Fruit fly (Drosophila melanogaster) Kc167 (cell line): Measurements from ENCODE around the gene Hexim.

ENCODE experiments used
- Sin3A ChIP-seq: fragments of >200 bp; optimal IDR thresholded peaks from 2 replicates; lab custom pipeline; 2018; ENCODE audit warnings: missing external identifiers
- h ChIP-seq: fragments of >200 bp; optimal IDR thresholded peaks from 3 replicates; lab custom pipeline; 2018; ENCODE audit warnings: missing external identifiers
- psq ChIP-seq: fragments of >200 bp; optimal IDR thresholded peaks from 2 replicates; lab custom pipeline; 2017; ENCODE audit warnings: missing external identifiers
- ttk ChIP-seq: sonication (Bioruptor generic); optimal IDR thresholded peaks from 2 replicates; lab custom pipeline; 2017; ENCODE audit warnings: missing external identifiers

DNA sequence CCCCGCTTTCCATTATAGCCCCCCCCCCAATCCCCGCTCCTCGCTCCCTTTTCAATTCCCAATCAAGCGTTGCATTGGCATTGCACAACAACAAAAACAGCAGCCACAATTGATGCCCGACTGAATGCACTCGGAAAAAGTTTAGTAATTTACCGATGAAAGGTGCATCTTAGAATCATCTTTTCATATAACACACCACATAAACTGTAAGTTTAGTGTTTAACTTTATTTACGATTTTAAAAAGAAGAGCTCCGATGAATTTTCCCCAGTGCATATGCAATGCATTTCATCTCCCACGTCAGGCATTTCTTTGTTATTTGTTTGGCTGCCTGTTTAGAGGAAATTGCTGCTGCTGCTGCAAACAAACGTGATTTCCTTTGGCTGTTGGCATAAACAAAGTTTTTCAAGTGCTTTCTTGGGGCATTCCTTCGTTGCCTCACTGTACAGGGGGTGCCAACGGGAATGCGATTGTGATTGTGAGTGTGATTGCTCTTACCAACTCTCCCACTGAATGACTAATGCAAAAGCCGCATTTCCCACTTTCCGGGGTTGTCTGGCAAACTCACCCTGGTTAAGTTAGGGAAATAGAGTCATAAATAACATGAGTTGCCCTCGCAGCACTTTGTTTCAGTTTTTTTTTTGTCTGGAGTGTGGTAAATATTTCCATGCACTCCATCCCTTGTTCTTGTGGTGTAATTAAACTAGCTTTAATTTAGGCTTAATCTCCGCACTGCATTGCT, 33.2 kb downstream of the Hexim start:
- TF ChIP-seq h (lab: Kevin White, UChicago): no peak
- TF ChIP-seq Sin3A (lab: Kevin White, UChicago): no peak
- TF ChIP-seq psq (lab: Kevin White, UChicago): no peak
- no peak for TF ChIP-seq ttk (lab: Kevin White, UChicago)
